Fruit fly (Drosophila melanogaster) whole organism, wandering third instar larva: ENCODE results near the gene Eig71Ea.

Source experiments
- Abd-B ChIP-seq: fragments of >200 bp; optimal IDR thresholded peaks from 2 replicates; lab custom pipeline; 2017; ENCODE audit warnings: missing biosample characterization, missing genetic modification characterization
- CG9705 ChIP-seq: fragments of 200-800 bp; sonication (Bioruptor generic); optimal IDR thresholded peaks from 2 replicates; lab custom pipeline; 2018; ENCODE audit warnings: missing biosample characterization, mild to moderate bottlenecking, missing genetic modification characterization
- Hr78 ChIP-seq: fragments of >200 bp; optimal IDR thresholded peaks from 2 replicates; lab custom pipeline; 2017; ENCODE audit warnings: missing biosample characterization, missing genetic modification characterization
- brk ChIP-seq: fragments of 200-800 bp; sonication (Bioruptor generic); optimal IDR thresholded peaks from 2 replicates; lab custom pipeline; 2016; ENCODE audit warnings: missing biosample characterization, mild to moderate bottlenecking, missing genetic modification characterization
- jim ChIP-seq: fragments of 175-275, 200-325 bp; sonication (Bioruptor generic); optimal IDR thresholded peaks from 2 replicates; lab custom pipeline; 2016; ENCODE audit warnings: missing biosample characterization, mild to moderate bottlenecking, missing genetic modification characterization
- pan ChIP-seq: fragments of >200 bp; optimal IDR thresholded peaks from 2 replicates; lab custom pipeline; 2017
- psq ChIP-seq: fragments of 200-800 bp; sonication (Bioruptor generic); optimal IDR thresholded peaks from 3 replicates; lab custom pipeline; 2017; ENCODE audit warnings: missing biosample characterization, mild to moderate bottlenecking, missing genetic modification characterization, moderate library complexity

DNA sequence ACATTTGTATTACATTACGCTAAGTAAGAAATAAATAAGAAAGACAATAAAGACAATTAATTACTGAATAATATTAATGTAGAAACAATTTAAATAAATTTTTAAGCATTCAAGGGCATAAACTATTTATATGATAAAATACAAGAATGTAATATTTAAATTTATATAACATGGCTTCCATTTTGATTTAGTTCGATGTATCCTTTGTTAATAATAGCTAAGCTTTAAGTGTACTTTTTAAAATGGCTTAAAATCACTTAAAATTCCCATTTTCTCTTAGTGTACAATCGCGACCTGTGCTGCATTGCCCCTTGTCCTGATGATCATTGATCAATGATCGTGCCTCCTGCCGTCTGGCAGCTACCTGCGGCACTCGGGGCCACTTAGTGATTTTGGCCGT, 21.0 kb upstream of the Eig71Ea start:
- TF ChIP-seq jim (GFP tag; lab: Kevin White, UChicago) (no peak), psq (GFP tag; lab: Kevin White, UChicago) (peak; percentile 54), pan (lab: Kevin White, UChicago) (no peak), Abd-B (GFP tag; lab: Kevin White, UChicago) (no peak), Hr78 (GFP tag; lab: Kevin White, UChicago) (no peak), CG9705 (no peak), brk (no peak)
